Worm (Caenorhabditis elegans) whole organism, L2 larva: ENCODE data around the gene rbm-42.

ENCODE experiments used
- fos-1 ChIP-seq: fragments of 150-350 bp; optimal IDR thresholded peaks from 2 replicates; lab custom pipeline; 2014; ENCODE audit warnings: missing biosample characterization, missing genetic modification characterization
- ztf-4 ChIP-seq: fragments of 150-350 bp; optimal IDR thresholded peaks from 2 replicates; lab custom pipeline; 2014; ENCODE audit warnings: missing biosample characterization, missing genetic modification characterization

- TF ChIP-seq ztf-4 (tag; lab: Kevin White, UChicago) (no peak), fos-1 (tag; lab: Kevin White, UChicago) (no peak)
These were observed 6.5 kb upstream of the rbm-42 start, which contains the start of gene T10F2.5 for ce11 chrIII:5159505-5159904.
